Fruit fly (Drosophila melanogaster) whole organism, wandering third instar larva: Measurements from ENCODE around the gene Sema1a.

Experiments used
- psq ChIP-seq: fragments of 200-800 bp; sonication (Bioruptor generic); optimal IDR thresholded peaks from 3 replicates; lab custom pipeline; 2017; ENCODE audit warnings: missing biosample characterization, mild to moderate bottlenecking, missing genetic modification characterization, moderate library complexity
- tai ChIP-seq: sonication (Bioruptor generic); optimal IDR thresholded peaks from 2 replicates; lab custom pipeline; 2016; ENCODE audit warnings: missing biosample characterization, missing genetic modification characterization
- usp ChIP-seq: fragments of >200 bp; optimal IDR thresholded peaks from 2 replicates; lab custom pipeline; 2017; ENCODE audit warnings: missing biosample characterization, missing genetic modification characterization

- TF ChIP-seq psq (GFP tag; lab: Kevin White, UChicago) (no peak), usp (GFP tag; lab: Kevin White, UChicago) (no peak), tai (GFP tag; lab: Kevin White, UChicago) (no peak)
Observed at dm6 chr2L:8704648-8705622, 163.0 kb downstream of the Sema1a start, which contains the start of gene CatB.
